Worm (Caenorhabditis elegans): ENCODE results near the gene F37C12.10.

F37C12.10 gene

DNA sequence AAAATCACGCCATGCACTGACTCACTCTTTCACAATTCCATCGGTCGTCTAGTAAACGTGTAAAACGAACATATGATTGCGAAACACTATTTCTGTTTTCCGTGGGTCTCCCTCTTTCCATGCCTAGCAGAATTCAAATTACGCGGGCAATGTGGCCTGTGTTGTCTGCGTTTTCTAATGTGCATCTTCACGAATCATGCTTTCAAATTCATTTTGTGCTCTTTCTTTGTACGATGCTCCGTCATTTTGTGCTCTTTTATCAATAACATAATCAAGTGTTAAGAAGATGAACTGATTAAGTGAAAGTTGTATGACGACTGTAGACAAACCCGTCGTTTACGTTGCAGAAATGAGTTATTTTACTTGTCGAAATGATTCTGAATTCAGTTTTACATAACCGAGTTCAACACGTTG lies 22.4 kb downstream of the F37C12.10 start:
- TF ChIP-seq nfya-1 (tag; optimal IDR thresholded peaks at IDR 0.05; ENCODE audit: insufficient read depth) (peak; percentile 50), mml-1 (tag; optimal IDR thresholded peaks at IDR 0.05) (no peak), pha-4 (tag; optimal IDR thresholded peaks at IDR 0.05) (peak; percentile 70), ceh-28 (tag; optimal IDR thresholded peaks at IDR 0.05) (peak; percentile 38), fkh-2 (tag; optimal IDR thresholded peaks at IDR 0.05) (no peak), skn-1 (tag; optimal IDR thresholded peaks at IDR 0.05) (peak; percentile 72), fos-1 (tag; optimal IDR thresholded peaks at IDR 0.05) (peak; percentile 18), elt-3 (tag; optimal IDR thresholded peaks at IDR 0.05) (no peak), mdl-1 (tag; optimal IDR thresholded peaks at IDR 0.05) (peak; percentile 58), nhr-67 (tag; optimal IDR thresholded peaks at IDR 0.05) (no peak), lsy-12 (tag; optimal IDR thresholded peaks at IDR 0.05) (peak; percentile 27), snpc-4 (tag; optimal IDR thresholded peaks at IDR 0.05) (peak; percentile 37), nhr-76 (tag; optimal IDR thresholded peaks at IDR 0.05) (no peak), lin-39 (tag; optimal IDR thresholded peaks at IDR 0.05) (peak; percentile 5), elt-2 (tag; optimal IDR thresholded peaks at IDR 0.05) (peak; percentile 97), jun-1 (tag; optimal IDR thresholded peaks at IDR 0.05) (peak; percentile 82), pqm-1 (tag; optimal IDR thresholded peaks at IDR 0.05) (peak; percentile 97), sea-2 (GFP tag; optimal IDR thresholded peaks at IDR 0.05) (no peak), egl-5 (tag; optimal IDR thresholded peaks at IDR 0.05) (peak; percentile 44), lin-15B (tag; optimal IDR thresholded peaks at IDR 0.05) (peak; percentile 42)

DNA sequence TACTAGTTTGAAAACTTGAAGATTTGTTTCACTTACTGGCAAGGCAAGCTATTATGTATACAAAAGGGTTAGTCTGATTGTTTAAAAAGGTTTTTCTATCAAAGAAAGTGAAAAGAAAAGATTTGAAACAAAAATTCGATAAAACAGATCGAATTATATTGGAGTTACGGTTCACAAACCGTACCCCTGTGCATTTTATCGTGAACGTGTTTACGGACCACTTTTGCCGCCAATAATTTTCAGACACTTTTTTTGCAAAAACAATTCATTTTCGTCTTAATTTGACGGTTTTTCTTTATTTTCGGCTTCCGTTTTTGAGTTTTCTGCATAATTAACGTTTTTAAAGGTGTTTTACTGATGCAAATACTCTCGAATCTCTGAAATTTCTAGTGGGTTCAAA lies 22.9 kb downstream of the F37C12.10 start:
- TF ChIP-seq mdl-1 (tag; optimal IDR thresholded peaks at IDR 0.05) (no peak), elt-3 (tag; optimal IDR thresholded peaks at IDR 0.05) (no peak), snpc-4 (tag; optimal IDR thresholded peaks at IDR 0.05) (no peak), nhr-76 (tag; optimal IDR thresholded peaks at IDR 0.05) (no peak), eor-1 (tag; optimal IDR thresholded peaks at IDR 0.05) (no peak), lin-15B (tag; optimal IDR thresholded peaks at IDR 0.05) (no peak), elt-2 (tag; optimal IDR thresholded peaks at IDR 0.05) (no peak), lsy-12 (tag; optimal IDR thresholded peaks at IDR 0.05) (no peak)

ce11 chrIII:7162065-7162762 lies 26.0 kb downstream of the F37C12.10 start, which contains the start of the genes syf-2 and K04G7.1:
Gene syf-2, minus strand, starts transcription at chrIII:7162115.
Gene K04G7.1, plus strand, starts transcription at chrIII:7162712.
- TF ChIP-seq ceh-28 (tag; optimal IDR thresholded peaks at IDR 0.05) (peak; percentile 72), skn-1 (tag; optimal IDR thresholded peaks at IDR 0.05) (peak; percentile 79), nhr-25 (tag; optimal IDR thresholded peaks at IDR 0.05) (peak; percentile 76), nhr-43 (tag; optimal IDR thresholded peaks at IDR 0.05; ENCODE audit: poor library complexity, severe bottlenecking) (peak; percentile 62), ama-1 (optimal IDR thresholded peaks at IDR 0.05) (peak; percentile 43), ceh-82 (tag; optimal IDR thresholded peaks at IDR 0.05) (peak; percentile 47), jun-1 (tag; optimal IDR thresholded peaks at IDR 0.05) (peak; percentile 83), elt-2 (tag; optimal IDR thresholded peaks at IDR 0.05) (peak; percentile 74), snpc-4 (tag; optimal IDR thresholded peaks at IDR 0.05) (peak; percentile 90), nhr-23 (tag; optimal IDR thresholded peaks at IDR 0.05) (peak; percentile 94), tbx-2 (tag; optimal IDR thresholded peaks at IDR 0.05) (peak; percentile 61), pha-4 (tag; optimal IDR thresholded peaks at IDR 0.05) (peak; percentile 95), lin-39 (tag; optimal IDR thresholded peaks at IDR 0.05) (peak; percentile 91), ztf-4 (tag; optimal IDR thresholded peaks at IDR 0.05) (no peak), ztf-11 (tag; optimal IDR thresholded peaks at IDR 0.05) (no peak), unc-62 (GFP tag; optimal IDR thresholded peaks at IDR 0.05) (peak; percentile 53), lsy-12 (tag; optimal IDR thresholded peaks at IDR 0.05) (peak; percentile 78), nhr-28 (tag; optimal IDR thresholded peaks at IDR 0.05) (no peak), R02D3.7 (tag; optimal IDR thresholded peaks at IDR 0.05) (peak; percentile 76), ZK546.5 (tag; optimal IDR thresholded peaks at IDR 0.05) (peak; percentile 20), elt-3 (tag; optimal IDR thresholded peaks at IDR 0.05) (peak in 1 of 3 experiments; percentile 14), egl-5 (tag; optimal IDR thresholded peaks at IDR 0.05) (peak; percentile 57), mml-1 (tag; optimal IDR thresholded peaks at IDR 0.05) (no peak), zag-1 (tag; optimal IDR thresholded peaks at IDR 0.05) (no peak), nfya-1 (tag; optimal IDR thresholded peaks at IDR 0.05; ENCODE audit: insufficient read depth) (peak; percentile 94), pqm-1 (tag; optimal IDR thresholded peaks at IDR 0.05) (peak; percentile 29), egl-27 (tag; optimal IDR thresholded peaks at IDR 0.05) (peak; percentile 92), nhr-12 (tag; optimal IDR thresholded peaks at IDR 0.05) (no peak), sea-2 (GFP tag; optimal IDR thresholded peaks at IDR 0.05) (no peak), elt-1 (tag; optimal IDR thresholded peaks at IDR 0.05) (peak; percentile 59), hmg-11 (tag; optimal IDR thresholded peaks at IDR 0.05) (peak; percentile 65), fkh-10 (GFP tag; optimal IDR thresholded peaks at IDR 0.05) (peak; percentile 85), lin-15B (tag; optimal IDR thresholded peaks at IDR 0.05) (peak; percentile 99)

All from whole organism, L3 larva.